Fruit fly (Drosophila melanogaster): Measurements from ENCODE around the gene Phf5a.
A peak's percentile ranks its signal among the peaks of the same experiment; 100 is the strongest.

The Phf5a gene

dm6 chr2L:6488676-6489140 lies 1.9 kb downstream of the Phf5a start, which contains the start of the genes KFase and epsilonCOP (continued):
- TF ChIP-seq seq (GFP tag; IDR thresholded peaks at IDR 0.05) (no peak), fd3F (GFP tag; optimal IDR thresholded peaks at IDR 0.05) (peak; percentile 13), TFAM (GFP tag; optimal IDR thresholded peaks at IDR 0.05) (no peak), Drgx (GFP tag; IDR thresholded peaks at IDR 0.05) (no peak), esg (GFP tag; conservative IDR thresholded peaks at IDR 0.05) (no peak), Kr (GFP tag; optimal IDR thresholded peaks at IDR 0.05) (no peak), CG7556 (GFP tag; optimal IDR thresholded peaks at IDR 0.05) (peak; percentile 55), sens-2 (GFP tag; IDR thresholded peaks at IDR 0.05) (no peak), CG9932 (GFP tag; IDR thresholded peaks at IDR 0.05) (peak; percentile 59), dmrt99B (tag; optimal IDR thresholded peaks at IDR 0.05) (peak; percentile 43), ATbp (GFP tag; optimal IDR thresholded peaks at IDR 0.05) (no peak), Usf (GFP tag; optimal IDR thresholded peaks at IDR 0.05) (no peak), Hey (tag; optimal IDR thresholded peaks at IDR 0.05) (no peak), fru (optimal IDR thresholded peaks at IDR 0.05) (no peak), corto (GFP tag; optimal IDR thresholded peaks at IDR 0.05) (no peak), grn (GFP tag; optimal IDR thresholded peaks at IDR 0.05) (peak; percentile 75), usp (GFP tag; optimal IDR thresholded peaks at IDR 0.05) (no peak), CG10543 (GFP tag; optimal IDR thresholded peaks at IDR 0.05) (peak; percentile 59), pb (GFP tag; optimal IDR thresholded peaks at IDR 0.05) (peak; percentile 61), lola (GFP tag; optimal IDR thresholded peaks at IDR 0.05) (peak in 1 of 3 experiments; percentile 38), aop (GFP tag; IDR thresholded peaks at IDR 0.05) (no peak), nmo (GFP tag; optimal IDR thresholded peaks at IDR 0.05) (peak; percentile 66), HmgD (GFP tag; optimal IDR thresholded peaks at IDR 0.05) (no peak), Asciz (GFP tag; optimal IDR thresholded peaks at IDR 0.05) (peak; percentile 10), Mrtf (GFP tag; IDR thresholded peaks at IDR 0.05) (no peak), ap (GFP tag; IDR thresholded peaks at IDR 0.05) (0 out of 2 replicates have a peak, but pooled peaks have one; percentile 21), Ets65A (GFP tag) (peak; percentile 95), peb (GFP tag; IDR thresholded peaks at IDR 0.05) (no peak), CG4404 (GFP tag; IDR thresholded peaks at IDR 0.05) (peak; percentile 15; the same call in 1 of the 2 replicates), E2f1 (GFP tag; IDR thresholded peaks at IDR 0.05) (no peak), Hr78 (GFP tag; optimal IDR thresholded peaks at IDR 0.05) (no peak), fd96Cb (tag; optimal IDR thresholded peaks at IDR 0.05) (peak; percentile 1), CG11456 (GFP tag; IDR thresholded peaks at IDR 0.05) (0 out of 3 replicates have a peak, but pooled peaks have one; percentile 52), NC2β (GFP tag; optimal IDR thresholded peaks at IDR 0.05) (peak; percentile 71), hth (optimal IDR thresholded peaks at IDR 0.05) (no peak), cad (GFP tag; optimal IDR thresholded peaks at IDR 0.05) (no peak), Scr (GFP tag; IDR thresholded peaks at IDR 0.05; ENCODE audit: partially characterized antibody) (peak; percentile 73), CG16863 (GFP tag; optimal IDR thresholded peaks at IDR 0.05) (peak; percentile 45), mld (GFP tag; IDR thresholded peaks at IDR 0.05; ENCODE audit: partially characterized antibody) (no peak), CG5953 (GFP tag; IDR thresholded peaks at IDR 0.05) (peak; percentile 55; the same call in 1 of the 2 replicates), row (GFP tag; IDR thresholded peaks at IDR 0.05) (peak; percentile 68), D19B (GFP tag; optimal IDR thresholded peaks at IDR 0.05) (peak; percentile 5), Blimp-1 (GFP tag; optimal IDR thresholded peaks at IDR 0.05) (peak; percentile 49), Sry-δ (GFP tag; optimal IDR thresholded peaks at IDR 0.05) (peak; percentile 75), E2f2 (GFP tag; IDR thresholded peaks at IDR 0.05) (peak; percentile 56), dmrt11E (tag; optimal IDR thresholded peaks at IDR 0.05) (no peak), ara (GFP tag; IDR thresholded peaks at IDR 0.05) (no peak), CG16815 (GFP tag; optimal IDR thresholded peaks at IDR 0.05) (no peak), CG2199 (GFP tag; IDR thresholded peaks at IDR 0.05) (no peak), CG6689 (GFP tag; IDR thresholded peaks at IDR 0.05) (no peak), gsb-n (tag; optimal IDR thresholded peaks at IDR 0.05) (peak; percentile 58), H15 (GFP tag; IDR thresholded peaks at IDR 0.05) (no peak)
